Worm (Caenorhabditis elegans) whole organism, L4 larva: ENCODE data around the gene fmo-3.

Experiments
- R02D3.7 ChIP-seq: fragments of 150-350 bp; sonication (generic microtip); optimal IDR thresholded peaks from 3 replicates; lab custom pipeline; 2014; ENCODE audit warnings: missing biosample characterization, missing genetic modification characterization
- T26A8.4 ChIP-seq: fragments of 200-800 bp; sonication (Bioruptor generic); IDR thresholded peaks from 2 replicates; pipeline ENCODE4 v1.3.6; 2022; ENCODE audit warnings: missing genetic modification characterization, missing compliant biosample characterization
- Y105C5A.15 ChIP-seq: fragments of 200-800 bp; sonication (Bioruptor generic); IDR thresholded peaks from 2 replicates; pipeline ENCODE4 v1.3.6; 2022; ENCODE audit warnings: missing genetic modification characterization, missing compliant biosample characterization
- Y5F2A.4 ChIP-seq: fragments of 200-800 bp; sonication (Bioruptor generic); optimal IDR thresholded peaks from 2 replicates; lab custom pipeline; 2018; ENCODE audit warnings: mild to moderate bottlenecking, missing genetic modification characterization, missing compliant biosample characterization
- ama-1 ChIP-seq: fragments of 150-350 bp; optimal IDR thresholded peaks from 2 replicates; lab custom pipeline; 2014; ENCODE audit warnings: inconsistent platforms, mixed read lengths
- arid-1 ChIP-seq: fragments of 200-800 bp; sonication (Bioruptor generic); conservative IDR thresholded peaks from 2 replicates; pipeline ENCODE4 v1.3.6; 2022; ENCODE audit warnings: missing genetic modification reagents, missing genetic modification characterization, missing compliant biosample characterization
- attf-4 ChIP-seq: sonication (generic microtip); optimal IDR thresholded peaks from 3 replicates; lab custom pipeline; 2017; ENCODE audit warnings: missing biosample characterization, missing genetic modification characterization
- ceh-20 ChIP-seq: fragments of 200-800 bp; sonication (Bioruptor generic); IDR thresholded peaks from 2 replicates; pipeline ENCODE4 v1.3.6; 2022; ENCODE audit warnings: missing genetic modification reagents, missing genetic modification characterization, missing compliant biosample characterization
- ceh-32 ChIP-seq: sonication (generic microtip); optimal IDR thresholded peaks from 2 replicates; lab custom pipeline; 2016; ENCODE audit warnings: mild to moderate bottlenecking, missing genetic modification characterization, missing compliant biosample characterization; ENCODE audit not compliant: poor library complexity
- ceh-62 ChIP-seq: sonication (generic microtip); optimal IDR thresholded peaks from 2 replicates; lab custom pipeline; 2017; ENCODE audit warnings: missing biosample characterization, missing genetic modification characterization
- ceh-82 ChIP-seq: sonication (generic microtip); optimal IDR thresholded peaks from 2 replicates; lab custom pipeline; 2017; ENCODE audit warnings: missing biosample characterization, missing genetic modification characterization
- daf-8 ChIP-seq: fragments of 200-800 bp; sonication (Bioruptor generic); IDR thresholded peaks from 2 replicates; pipeline ENCODE4 v1.3.6; 2022; ENCODE audit warnings: missing genetic modification characterization, missing compliant biosample characterization
- dmd-6 ChIP-seq: fragments of 200-800 bp; sonication (Bioruptor generic); IDR thresholded peaks from 2 replicates; pipeline ENCODE4 v1.3.6; 2022; ENCODE audit warnings: missing genetic modification reagents, missing genetic modification characterization, missing compliant biosample characterization
- dpl-1 ChIP-seq: fragments of 150-350 bp; optimal IDR thresholded peaks from 2 replicates; lab custom pipeline; 2014; ENCODE audit warnings: missing biosample characterization, missing genetic modification reagents, missing genetic modification characterization
- egl-27 ChIP-seq: sonication (generic microtip); optimal IDR thresholded peaks from 3 replicates; lab custom pipeline; 2017; ENCODE audit warnings: missing biosample characterization, missing genetic modification reagents, missing genetic modification characterization
- egl-43 ChIP-seq: fragments of 200-800 bp; sonication (Bioruptor generic); IDR thresholded peaks from 2 replicates; pipeline ENCODE4 v1.3.6; 2022; ENCODE audit warnings: missing genetic modification reagents, missing genetic modification characterization, missing compliant biosample characterization
- fkh-10 ChIP-seq: fragments of 150-350 bp; optimal IDR thresholded peaks from 2 replicates; lab custom pipeline; 2014; ENCODE audit warnings: missing biosample characterization, missing genetic modification reagents, missing genetic modification characterization
- gei-8 ChIP-seq: fragments of 200-800 bp; sonication (Bioruptor generic); optimal IDR thresholded peaks from 2 replicates; lab custom pipeline; 2018; ENCODE audit warnings: mild to moderate bottlenecking, missing genetic modification characterization, missing compliant biosample characterization
- hlh-11 ChIP-seq: fragments of 200-800 bp; sonication (Bioruptor generic); optimal IDR thresholded peaks from 2 replicates; lab custom pipeline; 2018; ENCODE audit warnings: mild to moderate bottlenecking, missing genetic modification characterization, missing compliant biosample characterization
- hlh-30 ChIP-seq: sonication (generic microtip); optimal IDR thresholded peaks from 2 replicates; lab custom pipeline; 2017; ENCODE audit warnings: antibody characterized with exemption, mild to moderate bottlenecking, missing genetic modification characterization, missing compliant biosample characterization; ENCODE audit not compliant: insufficient read depth
- hmg-1.1 ChIP-seq: fragments of 200-800 bp; sonication (Bioruptor generic); IDR thresholded peaks from 2 replicates; pipeline ENCODE4 v1.3.6; 2022; ENCODE audit warnings: missing genetic modification reagents, missing genetic modification characterization, missing compliant biosample characterization
- jun-1 ChIP-seq: fragments of 150-350 bp; optimal IDR thresholded peaks from 2 replicates; lab custom pipeline; 2014; ENCODE audit warnings: missing biosample characterization, missing genetic modification reagents, missing genetic modification characterization
- lin-13 ChIP-seq: fragments of 150-350 bp; optimal IDR thresholded peaks from 2 replicates; lab custom pipeline; 2014; ENCODE audit warnings: missing biosample characterization, missing genetic modification reagents, missing genetic modification characterization
- lin-29 ChIP-seq: fragments of 200-800 bp; sonication (Bioruptor generic); IDR thresholded peaks from 2 replicates; pipeline ENCODE4 v1.3.6; 2022; ENCODE audit warnings: missing genetic modification reagents, missing genetic modification characterization, missing compliant biosample characterization
- lin-38 ChIP-seq: fragments of 200-800 bp; sonication (Bioruptor generic); IDR thresholded peaks from 2 replicates; pipeline ENCODE4 v1.3.6; 2022; ENCODE audit warnings: missing genetic modification reagents, missing genetic modification characterization, missing compliant biosample characterization
- mdt-29 ChIP-seq: fragments of 200-800 bp; sonication (Bioruptor generic); IDR thresholded peaks from 2 replicates; pipeline ENCODE4 v1.3.6; 2022; ENCODE audit warnings: missing genetic modification reagents, missing genetic modification characterization, missing compliant biosample characterization
- mes-2 ChIP-seq: sonication (generic microtip); optimal IDR thresholded peaks from 2 replicates; lab custom pipeline; 2016; ENCODE audit warnings: missing genotype, mild to moderate bottlenecking, missing genetic modification characterization, missing compliant biosample characterization; ENCODE audit not compliant: poor library complexity, severe bottlenecking
- nhr-10 ChIP-seq: fragments of 150-350 bp; optimal IDR thresholded peaks from 2 replicates; lab custom pipeline; 2014; ENCODE audit warnings: missing biosample characterization, missing genetic modification characterization
- nhr-102 ChIP-seq: sonication (generic microtip); optimal IDR thresholded peaks from 2 replicates; lab custom pipeline; 2016; ENCODE audit warnings: mild to moderate bottlenecking, missing genetic modification characterization, moderate library complexity, missing compliant biosample characterization
- nhr-25 ChIP-seq: sonication (generic microtip); optimal IDR thresholded peaks from 2 replicates; lab custom pipeline; 2017; ENCODE audit warnings: missing genetic modification characterization, mild to moderate bottlenecking, missing compliant biosample characterization, antibody characterized with exemption, moderate library complexity, borderline replicate concordance; ENCODE audit not compliant: insufficient read depth
- nhr-28 ChIP-seq: fragments of 150-350 bp; optimal IDR thresholded peaks from 2 replicates; lab custom pipeline; 2014; ENCODE audit warnings: missing biosample characterization, missing genetic modification characterization
- nhr-42 ChIP-seq: fragments of 200-800 bp; sonication (Bioruptor generic); IDR thresholded peaks from 2 replicates; pipeline ENCODE4 v1.3.6; 2022; ENCODE audit warnings: missing genetic modification characterization, missing compliant biosample characterization
- nhr-6 ChIP-seq: fragments of 150-350 bp; optimal IDR thresholded peaks from 2 replicates; lab custom pipeline; 2014; ENCODE audit warnings: missing biosample characterization, missing genetic modification characterization
- pha-4 ChIP-seq, 2 experiments: fragments of 150-350 bp in 1 of 2; fragments of 200-800 bp in 1 of 2; sonication (Bioruptor generic) in 1 of 2; IDR thresholded peaks in 1 of 2; optimal IDR thresholded peaks in 1 of 2; 2 replicates each; pipeline versions ENCODE4 v1.3.6 to Lab custom; 2014 to 2022; ENCODE audit warnings: missing genetic modification characterization in 2 of 2, missing genetic modification reagents in 2 of 2, missing biosample characterization in 1 of 2, missing compliant biosample characterization in 1 of 2
- pqm-1 ChIP-seq: sonication (generic microtip); optimal IDR thresholded peaks from 2 replicates; lab custom pipeline; 2017; ENCODE audit warnings: missing biosample characterization, missing genetic modification characterization
- saeg-2 ChIP-seq: fragments of 200-800 bp; sonication (Bioruptor generic); IDR thresholded peaks from 2 replicates; pipeline ENCODE4 v1.3.6; 2022; ENCODE audit warnings: missing genetic modification reagents, missing genetic modification characterization, missing compliant biosample characterization
- set-16 ChIP-seq: fragments of 200-800 bp; sonication (Bioruptor generic); IDR thresholded peaks from 2 replicates; pipeline ENCODE4 v1.3.6; 2022; ENCODE audit warnings: missing genetic modification reagents, missing genetic modification characterization, missing compliant biosample characterization
- skn-1 ChIP-seq: fragments of 150-350 bp; optimal IDR thresholded peaks from 2 replicates; lab custom pipeline; 2014; ENCODE audit warnings: missing biosample characterization, missing genetic modification characterization
- snpc-1.2 ChIP-seq: fragments of 200-800 bp; sonication (Bioruptor generic); IDR thresholded peaks from 2 replicates; pipeline ENCODE4 v1.3.6; 2022; ENCODE audit warnings: missing genetic modification reagents, missing genetic modification characterization, missing compliant biosample characterization
- spr-1 ChIP-seq: sonication (generic microtip); optimal IDR thresholded peaks from 2 replicates; lab custom pipeline; 2016; ENCODE audit warnings: mild to moderate bottlenecking, missing genetic modification characterization, missing compliant biosample characterization
- tra-1 ChIP-seq: fragments of 200-800 bp; sonication (Bioruptor generic); IDR thresholded peaks from 2 replicates; pipeline ENCODE4 v1.3.6; 2022; ENCODE audit warnings: missing genetic modification reagents, missing genetic modification characterization, missing compliant biosample characterization
- unc-130 ChIP-seq: sonication (generic microtip); optimal IDR thresholded peaks from 2 replicates; lab custom pipeline; 2016; ENCODE audit warnings: missing genetic modification reagents, missing genetic modification characterization, missing compliant biosample characterization
- zag-1 ChIP-seq: fragments of 150-350 bp; optimal IDR thresholded peaks from 2 replicates; lab custom pipeline; 2014; ENCODE audit warnings: missing biosample characterization, missing genetic modification characterization
- zfp-2 ChIP-seq: sonication (generic microtip); optimal IDR thresholded peaks from 2 replicates; lab custom pipeline; 2016; ENCODE audit warnings: mild to moderate bottlenecking, missing genetic modification characterization, missing compliant biosample characterization
- zfp-3 ChIP-seq: fragments of 200-800 bp; sonication (Bioruptor generic); conservative IDR thresholded peaks from 2 replicates; pipeline ENCODE4 v1.3.6; 2022; ENCODE audit warnings: missing genetic modification reagents, missing genetic modification characterization, missing compliant biosample characterization

The fmo-3 gene

ce11 chrIII:10720170-10720569, 25.7 kb downstream of the fmo-3 start (continued):
- TF ChIP-seq zag-1 (tag; lab: Kevin White, UChicago) (no peak), lin-13 (GFP tag; lab: Kevin White, UChicago) (peak; percentile 64), R02D3.7 (tag; lab: Kevin White, UChicago) (no peak), dmd-6 (peak; percentile 94), mdt-29 (GFP tag; lab: Robert Waterston, UW) (peak; percentile 72; the same call in 1 of the 2 replicates), nhr-102 (tag; lab: Kevin White, UChicago) (peak; percentile 69), tra-1 (GFP tag; lab: Robert Waterston, UW) (peak; percentile 52; the same call in 1 of the 2 replicates), arid-1 (GFP tag; lab: Robert Waterston, UW) (peak; percentile 68; the same call in 1 of the 2 replicates), jun-1 (tag; lab: Kevin White, UChicago) (peak; percentile 17), set-16 (GFP tag; lab: Robert Waterston, UW) (peak; percentile 74), ama-1 (lab: Kevin White, UChicago) (peak; percentile 29), mes-2 (tag; lab: Kevin White, UChicago) (peak; percentile 77), Y5F2A.4 (GFP tag; lab: Kevin White, UChicago) (peak; percentile 24), egl-27 (tag; lab: Kevin White, UChicago) (no peak), pha-4 (GFP tag; IDR thresholded peaks at IDR 0.05; lab: Robert Waterston, UW) (peak; percentile 50; the same call in 1 of the 2 replicates), pha-4 (tag; optimal IDR thresholded peaks at IDR 0.05; lab: Kevin White, UChicago) (peak; percentile 38), ceh-62 (tag; lab: Kevin White, UChicago) (no peak), unc-130 (peak; percentile 27), egl-43 (peak; percentile 79), nhr-25 (tag; lab: Kevin White, UChicago) (peak; percentile 56), daf-8 (GFP tag; lab: Robert Waterston, UW) (no peak), hmg-1.1 (GFP tag; lab: Robert Waterston, UW) (peak; percentile 93), hlh-11 (tag; lab: Kevin White, UChicago) (peak; percentile 100), saeg-2 (GFP tag; lab: Robert Waterston, UW) (peak; percentile 61), ceh-20 (GFP tag; lab: Robert Waterston, UW) (peak; percentile 79), ceh-82 (tag; lab: Kevin White, UChicago) (no peak), pqm-1 (tag; lab: Kevin White, UChicago) (peak; percentile 19), nhr-10 (peak; percentile 13), lin-29 (GFP tag; lab: Robert Waterston, UW) (no peak), zfp-3 (GFP tag; lab: Robert Waterston, UW) (peak; percentile 68; the same call in 1 of the 2 replicates), lin-38 (GFP tag; lab: Robert Waterston, UW) (peak; percentile 68), skn-1 (tag; lab: Kevin White, UChicago) (no peak), spr-1 (tag; lab: Kevin White, UChicago) (peak; percentile 32), nhr-28 (tag; lab: Kevin White, UChicago) (peak; percentile 85), ceh-32 (tag; lab: Kevin White, UChicago) (no peak), dpl-1 (peak; percentile 52), nhr-42 (GFP tag; lab: Robert Waterston, UW) (0 out of 2 replicates have a peak, but pooled peaks have one; percentile 23), zfp-2 (tag; lab: Kevin White, UChicago) (no peak), gei-8 (GFP tag; lab: Kevin White, UChicago) (peak; percentile 57), hlh-30 (tag; lab: Kevin White, UChicago) (peak; percentile 89), Y105C5A.15 (GFP tag; lab: Robert Waterston, UW) (0 out of 2 replicates have a peak, but pooled peaks have one; percentile 54), T26A8.4 (peak; percentile 79), snpc-1.2 (GFP tag; lab: Robert Waterston, UW) (peak; percentile 17; the same call in 1 of the 2 replicates), attf-4 (no peak), nhr-6 (tag; lab: Kevin White, UChicago) (peak; percentile 17), fkh-10 (peak; percentile 36)
